Worm (Caenorhabditis elegans): ENCODE data around the gene R13H4.5.
A peak's percentile ranks its signal among the peaks of the same experiment; 100 is the strongest.

The R13H4.5 gene

DNA sequence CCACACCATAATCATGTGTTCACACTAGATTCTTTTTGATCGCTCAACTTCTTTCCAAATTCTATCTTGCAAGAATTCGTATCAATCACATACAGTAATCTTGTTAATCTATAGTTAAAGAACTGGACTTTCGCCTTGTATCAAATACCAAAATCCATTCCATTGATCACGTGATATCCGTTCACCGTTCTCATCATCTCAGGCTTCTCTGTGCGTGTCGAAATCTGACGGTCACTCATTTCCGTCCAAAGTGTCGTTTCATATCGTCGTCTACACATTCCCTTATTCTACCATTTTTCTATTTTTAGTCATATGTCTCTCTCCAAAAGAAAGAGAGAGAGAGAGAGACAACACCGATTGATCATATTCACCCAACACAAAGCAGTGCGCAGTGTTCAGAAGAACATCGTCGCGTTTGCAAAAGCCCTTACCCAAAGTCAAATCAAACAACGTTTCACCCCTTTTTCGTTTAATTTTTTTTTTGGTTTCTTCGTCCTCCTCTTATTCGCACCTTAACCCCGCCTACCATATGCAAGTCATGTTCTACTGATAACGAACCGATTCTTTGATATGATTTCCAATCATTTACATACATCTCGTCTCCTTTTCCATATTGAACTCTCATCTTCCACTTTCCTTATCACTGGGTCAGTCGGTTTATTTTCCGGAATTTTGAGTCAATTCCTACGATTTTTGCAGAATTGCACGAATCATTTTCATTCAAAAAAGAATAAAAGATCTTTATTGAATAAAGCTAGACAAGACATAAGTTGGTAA lies 1.2 kb upstream of the R13H4.5 start:
- TF ChIP-seq mdt-29 (GFP tag; IDR thresholded peaks at IDR 0.05) (no peak), Y75B8A.6 (GFP tag; IDR thresholded peaks at IDR 0.05) (no peak), nhr-102 (tag; optimal IDR thresholded peaks at IDR 0.05) (no peak), mep-1 (tag; optimal IDR thresholded peaks at IDR 0.05) (peak; percentile 16), nhr-28 (tag; optimal IDR thresholded peaks at IDR 0.05) (peak; percentile 40), ceh-20 (GFP tag; IDR thresholded peaks at IDR 0.05) (peak; percentile 14; the same call in 1 of the 2 replicates), madf-5 (GFP tag; IDR thresholded peaks at IDR 0.05) (no peak), lsy-2 (tag; optimal IDR thresholded peaks at IDR 0.05) (peak; percentile 16 to 60), dve-1 (tag; optimal IDR thresholded peaks at IDR 0.05; ENCODE audit: insufficient read depth) (peak; percentile 10), egl-27 (tag; optimal IDR thresholded peaks at IDR 0.05) (no peak), pqm-1 (tag; optimal IDR thresholded peaks at IDR 0.05) (peak; percentile 97), daf-16 (GFP tag; optimal IDR thresholded peaks at IDR 0.05) (no peak), daf-16 (tag; optimal IDR thresholded peaks at IDR 0.05) (peak; percentile 67), lin-1 (GFP tag; IDR thresholded peaks at IDR 0.05) (0 out of 2 replicates have a peak, but pooled peaks have one; percentile 10), unc-62 (GFP tag; optimal IDR thresholded peaks at IDR 0.05 in 1 of 2) (peak in 1 of 2 experiments; percentile 95), unc-62 (tag; optimal IDR thresholded peaks at IDR 0.05) (no peak), hlh-11 (tag; optimal IDR thresholded peaks at IDR 0.05) (peak; percentile 72), gei-8 (GFP tag; optimal IDR thresholded peaks at IDR 0.05) (peak; percentile 63), mdl-1 (tag; optimal IDR thresholded peaks at IDR 0.05) (peak; percentile 59 to 90), nhr-25 (tag; optimal IDR thresholded peaks at IDR 0.05; ENCODE audit: borderline replicate concordance, insufficient read depth) (peak; percentile 60), pha-4 (GFP tag; IDR thresholded peaks at IDR 0.05) (no peak), pha-4 (tag; optimal IDR thresholded peaks at IDR 0.05) (peak; percentile 23), dmd-6 (GFP tag; IDR thresholded peaks at IDR 0.05) (peak; percentile 63), nhr-48 (tag; optimal IDR thresholded peaks at IDR 0.05) (peak; percentile 95), vab-7 (GFP tag; IDR thresholded peaks at IDR 0.05) (no peak), hlh-30 (tag; optimal IDR thresholded peaks at IDR 0.05; ENCODE audit: insufficient read depth) (peak; percentile 78), php-3 (GFP tag; IDR thresholded peaks at IDR 0.05) (0 out of 2 replicates have a peak, but pooled peaks have one; percentile 7)

DNA sequence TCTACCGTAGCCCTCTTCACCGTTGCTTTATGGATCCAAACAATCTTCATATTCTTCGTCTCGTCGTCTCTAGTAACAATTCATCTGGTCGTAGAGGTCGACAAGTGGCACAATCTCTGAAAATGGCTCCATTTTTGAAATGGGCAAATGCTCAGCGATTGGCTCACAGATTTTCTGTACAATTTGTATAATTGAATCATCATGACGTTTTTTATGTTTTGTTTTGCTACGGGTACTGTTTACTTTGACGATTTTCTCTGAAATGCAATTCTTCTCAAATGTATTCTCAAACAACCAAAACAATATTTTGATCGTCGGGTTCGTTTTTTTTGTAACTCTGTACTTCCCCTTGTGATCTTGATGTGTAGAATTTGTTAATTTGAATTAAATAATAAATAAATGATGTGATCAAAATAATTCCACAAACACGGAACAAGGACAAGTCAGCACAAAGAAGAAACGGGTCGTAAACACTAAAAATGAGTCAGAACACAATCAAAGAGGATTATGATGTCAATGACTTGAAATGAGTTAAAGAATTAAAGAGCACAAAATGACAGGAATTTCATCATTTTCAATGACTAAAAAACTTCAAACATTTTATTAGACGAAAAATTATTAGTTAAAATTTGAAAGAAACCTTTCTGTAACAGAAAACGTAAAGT lies 1.5 kb downstream of the R13H4.5 start:
- TF ChIP-seq aha-1 (tag) (peak; percentile 93), lir-3 (tag; optimal IDR thresholded peaks at IDR 0.05) (no peak), dve-1 (tag; optimal IDR thresholded peaks at IDR 0.05; ENCODE audit: insufficient read depth) (peak; percentile 49), mep-1 (tag; optimal IDR thresholded peaks at IDR 0.05) (peak; percentile 29), fos-1 (tag; optimal IDR thresholded peaks at IDR 0.05) (no peak), T20F7.1 (GFP tag; optimal IDR thresholded peaks at IDR 0.05) (peak; percentile 16), dmd-6 (GFP tag; IDR thresholded peaks at IDR 0.05) (peak; percentile 53), pqm-1 (tag; optimal IDR thresholded peaks at IDR 0.05) (peak; percentile 23), unc-39 (tag; optimal IDR thresholded peaks at IDR 0.05) (no peak), Y5F2A.4 (GFP tag; optimal IDR thresholded peaks at IDR 0.05) (no peak), arid-1 (GFP tag; conservative IDR thresholded peaks at IDR 0.05) (no peak), nhr-77 (tag; optimal IDR thresholded peaks at IDR 0.05) (peak; percentile 23), lsy-2 (tag; optimal IDR thresholded peaks at IDR 0.05) (peak in 1 of 2 experiments; percentile 17), F26F4.8 (GFP tag; conservative IDR thresholded peaks at IDR 0.05) (no peak), daf-16 (GFP tag; optimal IDR thresholded peaks at IDR 0.05) (no peak), daf-16 (tag; optimal IDR thresholded peaks at IDR 0.05) (peak; percentile 77), ZK546.5 (tag; optimal IDR thresholded peaks at IDR 0.05) (no peak)

All from whole organism, L4 larva.